Fruit fly (Drosophila melanogaster) whole organism, adult: ENCODE data around the gene CG15824.

Experiments
- CG12768 ChIP-seq: fragments of 200-800 bp; sonication (Bioruptor generic); optimal IDR thresholded peaks from 2 replicates; lab custom pipeline; 2017; ENCODE audit warnings: missing biosample characterization, missing genetic modification characterization, mild to moderate bottlenecking, moderate library complexity, missing genetic modification reagents
- CG1620 ChIP-seq: fragments of 200-800 bp; sonication (Bioruptor generic); optimal IDR thresholded peaks from 2 replicates; lab custom pipeline; 2016; ENCODE audit warnings: missing biosample characterization, missing genetic modification characterization
- CG5204 ChIP-seq: fragments of 200-800 bp; sonication (Bioruptor generic); optimal IDR thresholded peaks from 2 replicates; lab custom pipeline; 2016; ENCODE audit warnings: missing biosample characterization, missing genetic modification characterization
- CG7045 ChIP-seq: fragments of 200-800 bp; sonication (Bioruptor generic); optimal IDR thresholded peaks from 2 replicates; lab custom pipeline; 2017; ENCODE audit warnings: missing biosample characterization, mild to moderate bottlenecking, missing genetic modification characterization
- Clk ChIP-seq: fragments of 200-800 bp; sonication (Bioruptor generic); optimal IDR thresholded peaks from 2 replicates; lab custom pipeline; 2017; ENCODE audit warnings: missing biosample characterization, missing genetic modification characterization
- Hr96 ChIP-seq: fragments of 200-800 bp; sonication (Bioruptor generic); optimal IDR thresholded peaks from 2 replicates; lab custom pipeline; 2016; ENCODE audit warnings: missing biosample characterization, missing genetic modification characterization
- Mnt ChIP-seq: fragments of 200-800 bp; sonication (Bioruptor generic); optimal IDR thresholded peaks from 2 replicates; lab custom pipeline; 2016; ENCODE audit warnings: missing biosample characterization, mild to moderate bottlenecking, missing genetic modification characterization
- cic ChIP-seq: fragments of 200-800 bp; sonication (Bioruptor generic); optimal IDR thresholded peaks from 2 replicates; lab custom pipeline; 2017; ENCODE audit warnings: missing biosample characterization, mild to moderate bottlenecking, missing genetic modification characterization, moderate library complexity
- kay ChIP-seq: fragments of 200-800 bp; sonication (Bioruptor generic); peaks from one replicate; lab custom pipeline; 2016; ENCODE audit warnings: missing biosample characterization, missing genetic modification characterization, borderline replicate concordance

The CG15824 gene

dm6 chr2L:838786-839185, 46.2 kb downstream of the CG15824 start:
- TF ChIP-seq CG1620 (GFP tag; lab: Kevin White, UChicago) (no peak), Mnt (GFP tag; lab: Kevin White, UChicago) (no peak), CG7045 (no peak), CG12768 (no peak), cic (GFP tag; lab: Kevin White, UChicago) (peak; percentile 5), CG5204 (GFP tag; lab: Kevin White, UChicago) (no peak)

dm6 chr2L:837989-838388, 47.0 kb downstream of the CG15824 start:
- TF ChIP-seq cic (GFP tag; lab: Kevin White, UChicago): no peak
- no peak for TF ChIP-seq Clk (GFP tag; lab: Kevin White, UChicago)

- no peak for TF ChIP-seq Mnt (GFP tag; lab: Kevin White, UChicago)
- TF ChIP-seq Hr96 (GFP tag; lab: Kevin White, UChicago): no peak
- TF ChIP-seq kay (GFP tag; lab: Kevin White, UChicago): no peak
- TF ChIP-seq cic (GFP tag; lab: Kevin White, UChicago): peak; percentile 41
These were observed 57.2 kb downstream of the CG15824 start for dm6 chr2L:827516-828362.
